Fruit fly (Drosophila melanogaster) Kc167 (cell line): ENCODE results near the gene CG32032.

Experiments used
- Myc ChIP-seq: fragments of >200 bp; optimal IDR thresholded peaks from 2 replicates; lab custom pipeline; 2017; ENCODE audit warnings: missing external identifiers
- Sin3A ChIP-seq: fragments of >200 bp; optimal IDR thresholded peaks from 2 replicates; lab custom pipeline; 2018; ENCODE audit warnings: missing external identifiers
- h ChIP-seq: fragments of >200 bp; optimal IDR thresholded peaks from 3 replicates; lab custom pipeline; 2018; ENCODE audit warnings: missing external identifiers
- insv ChIP-seq: fragments of >200 bp; optimal IDR thresholded peaks from 3 replicates; lab custom pipeline; 2018; ENCODE audit warnings: missing external identifiers
- psq ChIP-seq: fragments of >200 bp; optimal IDR thresholded peaks from 2 replicates; lab custom pipeline; 2017; ENCODE audit warnings: missing external identifiers

DNA sequence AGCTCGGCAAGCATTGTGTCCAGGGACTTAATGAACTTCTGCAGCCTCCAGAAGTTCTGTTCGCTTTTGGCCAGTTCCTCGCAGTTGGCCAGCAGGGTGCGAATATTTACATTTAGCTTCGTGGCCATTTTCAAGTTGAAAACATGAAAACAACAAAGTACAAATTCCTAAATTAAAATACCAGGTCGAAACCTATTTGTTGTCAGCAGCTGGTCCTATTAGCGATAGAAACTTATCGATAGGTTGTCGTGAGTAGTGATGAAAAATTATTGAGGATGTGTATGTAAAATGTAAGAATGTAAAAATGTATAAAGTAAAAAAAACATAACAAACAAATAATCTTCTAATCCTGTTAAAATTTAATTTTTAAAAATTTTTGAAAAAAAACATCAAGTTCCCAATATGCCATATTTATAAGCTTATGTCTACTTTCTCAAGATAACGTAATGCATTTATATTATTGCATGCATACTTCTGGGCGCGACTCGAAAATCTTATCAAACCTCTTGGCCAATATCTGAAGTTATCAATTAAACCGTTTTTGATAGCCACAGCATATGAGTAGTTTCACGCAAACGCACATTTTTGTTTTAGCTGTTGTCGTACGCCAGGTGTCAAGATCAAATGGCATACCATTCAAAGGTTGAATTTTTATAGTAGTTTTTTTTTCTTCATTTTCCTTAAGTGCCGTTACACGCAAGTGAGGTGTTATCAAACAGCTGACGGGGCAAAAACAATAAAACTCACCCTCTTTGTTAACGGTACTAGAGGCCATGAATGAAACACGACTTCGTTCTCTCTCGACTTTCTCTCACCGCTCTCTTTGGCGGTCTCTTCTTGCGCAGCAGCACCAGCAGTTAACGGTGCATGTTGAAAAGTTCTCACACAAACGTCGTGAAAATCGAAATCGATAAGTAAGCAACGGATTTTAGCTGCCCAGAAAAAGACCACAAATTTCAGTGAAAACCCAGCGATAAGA lies 44.4 kb downstream of the CG32032 start, which contains the start of the genes Use1 and nwk:
- TF ChIP-seq psq (no peak), h (lab: Kevin White, UChicago) (no peak), Sin3A (lab: Kevin White, UChicago) (no peak), insv (lab: Kevin White, UChicago) (no peak), Myc (no peak)
